Worm (Caenorhabditis elegans) whole organism, young adult: Measurements from ENCODE around the gene C12D5.10.

Source experiments
- B0336.3 ChIP-seq: fragments of 200-800 bp; sonication (Bioruptor generic); IDR thresholded peaks from 2 replicates; pipeline ENCODE4 v1.3.6; 2022; ENCODE audit warnings: missing genetic modification characterization, missing compliant biosample characterization
- F10E7.11 ChIP-seq: sonication (generic microtip); optimal IDR thresholded peaks from 2 replicates; lab custom pipeline; 2017; ENCODE audit warnings: mild to moderate bottlenecking, missing genetic modification characterization, moderate library complexity, missing compliant biosample characterization
- F23B12.7 ChIP-seq: sonication (generic microtip); optimal IDR thresholded peaks from 2 replicates; lab custom pipeline; 2017; ENCODE audit warnings: missing genetic modification characterization, mild to moderate bottlenecking, missing compliant biosample characterization, antibody characterized with exemption, moderate library complexity; ENCODE audit not compliant: insufficient read depth
- F33H1.4 ChIP-seq: fragments of 200-800 bp; sonication (Bioruptor generic); IDR thresholded peaks from 2 replicates; pipeline ENCODE4 v1.3.6; 2022; ENCODE audit warnings: missing genetic modification reagents, missing genetic modification characterization, missing compliant biosample characterization
- F49E8.2 ChIP-seq: sonication (generic microtip); optimal IDR thresholded peaks from 3 replicates; lab custom pipeline; 2017; ENCODE audit warnings: missing genetic modification characterization, mild to moderate bottlenecking, missing compliant biosample characterization, antibody characterized with exemption, moderate library complexity; ENCODE audit not compliant: insufficient read depth
- F52B5.7 ChIP-seq: sonication (generic microtip); optimal IDR thresholded peaks from 2 replicates; lab custom pipeline; 2016; ENCODE audit warnings: mild to moderate bottlenecking, missing genetic modification characterization, missing compliant biosample characterization
- K12H6.12 ChIP-seq: fragments of 200-800 bp; sonication (Bioruptor generic); optimal IDR thresholded peaks from 2 replicates; lab custom pipeline; 2018; ENCODE audit warnings: mild to moderate bottlenecking, missing genetic modification characterization, missing compliant biosample characterization
- Y79H2A.3 ChIP-seq: fragments of 200-800 bp; sonication (Bioruptor generic); conservative IDR thresholded peaks from 2 replicates; pipeline ENCODE4 v1.3.6; 2022; ENCODE audit warnings: missing genetic modification reagents, missing genetic modification characterization, missing compliant biosample characterization
- Y95B8A.8 ChIP-seq: fragments of 200-800 bp; sonication (Bioruptor generic); IDR thresholded peaks from 2 replicates; pipeline ENCODE4 v1.3.6; 2022; ENCODE audit warnings: missing genetic modification reagents, missing genetic modification characterization, missing compliant biosample characterization
- ZK185.1 ChIP-seq: sonication (generic microtip); optimal IDR thresholded peaks from 2 replicates; lab custom pipeline; 2016; ENCODE audit warnings: mild to moderate bottlenecking, missing genetic modification characterization, missing compliant biosample characterization; ENCODE audit not compliant: poor library complexity, severe bottlenecking
- aptf-3 ChIP-seq: fragments of 200-800 bp; sonication (Bioruptor generic); IDR thresholded peaks from 2 replicates; pipeline ENCODE4 v1.3.6; 2022; ENCODE audit warnings: missing genetic modification characterization, missing compliant biosample characterization
- athp-1 ChIP-seq: sonication (generic microtip); optimal IDR thresholded peaks from 2 replicates; lab custom pipeline; 2017; ENCODE audit warnings: mild to moderate bottlenecking, missing genetic modification characterization, missing compliant biosample characterization
- ceh-27 ChIP-seq: fragments of 200-800 bp; sonication (Bioruptor generic); optimal IDR thresholded peaks from 2 replicates; lab custom pipeline; 2018; ENCODE audit warnings: mild to moderate bottlenecking, missing genetic modification characterization, moderate library complexity, missing compliant biosample characterization
- ceh-79 ChIP-seq: sonication (generic microtip); optimal IDR thresholded peaks from 2 replicates; lab custom pipeline; 2017; ENCODE audit warnings: mild to moderate bottlenecking, missing genetic modification characterization, missing compliant biosample characterization
- ceh-91 ChIP-seq: fragments of 200-800 bp; sonication (Bioruptor generic); IDR thresholded peaks from 2 replicates; pipeline ENCODE4 v1.3.6; 2022; ENCODE audit warnings: missing genetic modification reagents, missing genetic modification characterization, missing compliant biosample characterization
- dpff-1 ChIP-seq: sonication (generic microtip); optimal IDR thresholded peaks from 2 replicates; lab custom pipeline; 2017; ENCODE audit warnings: mild to moderate bottlenecking, missing genetic modification characterization, missing compliant biosample characterization
- egl-18 ChIP-seq: fragments of 200-800 bp; sonication (Bioruptor generic); IDR thresholded peaks from 2 replicates; pipeline ENCODE4 v1.3.6; 2022; ENCODE audit warnings: missing genetic modification reagents, missing genetic modification characterization, missing compliant biosample characterization
- ets-4 ChIP-seq: fragments of 200-800 bp; sonication (Bioruptor generic); optimal IDR thresholded peaks from 2 replicates; lab custom pipeline; 2018; ENCODE audit warnings: mild to moderate bottlenecking, missing genetic modification characterization, missing compliant biosample characterization
- gei-17 ChIP-seq: fragments of 200-800 bp; sonication (Bioruptor generic); optimal IDR thresholded peaks from 2 replicates; lab custom pipeline; 2018; ENCODE audit warnings: mild to moderate bottlenecking, missing genetic modification characterization, missing compliant biosample characterization
- hlh-12 ChIP-seq: sonication (generic microtip); optimal IDR thresholded peaks from 2 replicates; lab custom pipeline; 2016; ENCODE audit warnings: missing genetic modification characterization, missing compliant biosample characterization
- hrde-1 ChIP-seq: sonication (generic microtip); optimal IDR thresholded peaks from 2 replicates; lab custom pipeline; 2016; ENCODE audit warnings: missing genetic modification characterization, mild to moderate bottlenecking, missing compliant biosample characterization, moderate library complexity, missing genotype, missing genetic modification reagents, borderline replicate concordance
- lin-26 ChIP-seq: fragments of 200-800 bp; sonication (Bioruptor generic); IDR thresholded peaks from 2 replicates; pipeline ENCODE4 v1.3.6; 2022; ENCODE audit warnings: missing genetic modification reagents, missing genetic modification characterization, missing compliant biosample characterization
- mcd-1 ChIP-seq: fragments of 200-800 bp; sonication (Bioruptor generic); IDR thresholded peaks from 2 replicates; pipeline ENCODE4 v1.3.6; 2022; ENCODE audit warnings: missing genetic modification reagents, missing genetic modification characterization, missing compliant biosample characterization
- mel-28 ChIP-seq: sonication (generic microtip); optimal IDR thresholded peaks from 2 replicates; lab custom pipeline; 2016; ENCODE audit warnings: borderline replicate concordance, mild to moderate bottlenecking, missing genetic modification characterization, missing compliant biosample characterization
- nhr-120 ChIP-seq: fragments of 200-800 bp; sonication (Bioruptor generic); IDR thresholded peaks from 2 replicates; pipeline ENCODE4 v1.3.6; 2022; ENCODE audit warnings: missing genetic modification characterization, missing compliant biosample characterization
- nhr-27 ChIP-seq: fragments of 200-800 bp; sonication (Bioruptor generic); optimal IDR thresholded peaks from 2 replicates; lab custom pipeline; 2018; ENCODE audit warnings: mild to moderate bottlenecking, missing genetic modification characterization, moderate library complexity, missing compliant biosample characterization
- pha-4 ChIP-seq: fragments of 150-350 bp; sonication (generic microtip); optimal IDR thresholded peaks from 2 replicates; lab custom pipeline; 2014; ENCODE audit warnings: missing biosample characterization, missing genetic modification reagents, missing genetic modification characterization
- repo-1 ChIP-seq: sonication (generic microtip); optimal IDR thresholded peaks from 2 replicates; lab custom pipeline; 2017; ENCODE audit warnings: mild to moderate bottlenecking, missing genetic modification characterization, missing compliant biosample characterization
- snpc-1.1 ChIP-seq: sonication (generic microtip); optimal IDR thresholded peaks from 2 replicates; lab custom pipeline; 2017; ENCODE audit warnings: missing genetic modification characterization, mild to moderate bottlenecking, missing compliant biosample characterization, antibody characterized with exemption, moderate library complexity, missing genotype, missing genetic modification reagents; ENCODE audit not compliant: insufficient read depth
- snpc-1.3 ChIP-seq: sonication (generic microtip); optimal IDR thresholded peaks from 2 replicates; lab custom pipeline; 2017; ENCODE audit warnings: missing genetic modification characterization, mild to moderate bottlenecking, missing compliant biosample characterization, antibody characterized with exemption, moderate library complexity, missing genotype, missing genetic modification reagents; ENCODE audit not compliant: insufficient read depth
- sptf-2 ChIP-seq: fragments of 200-800 bp; sonication (Bioruptor generic); optimal IDR thresholded peaks from 2 replicates; lab custom pipeline; 2018; ENCODE audit warnings: mild to moderate bottlenecking, missing genetic modification characterization, missing compliant biosample characterization
- tbp1 ChIP-seq: fragments of 200-800 bp; sonication (Bioruptor generic); optimal IDR thresholded peaks from 2 replicates; lab custom pipeline; 2018; ENCODE audit warnings: mild to moderate bottlenecking, missing genetic modification characterization, missing compliant biosample characterization
- tbx-9 ChIP-seq: sonication (generic microtip); optimal IDR thresholded peaks from 2 replicates; lab custom pipeline; 2016; ENCODE audit warnings: borderline replicate concordance, missing genetic modification characterization, inconsistent platforms, missing compliant biosample characterization
- zim-3 ChIP-seq: sonication (generic microtip); optimal IDR thresholded peaks from 2 replicates; lab custom pipeline; 2017; ENCODE audit warnings: mild to moderate bottlenecking, missing genetic modification characterization, moderate library complexity, missing compliant biosample characterization
- ztf-25 ChIP-seq: fragments of 200-800 bp; sonication (Bioruptor generic); IDR thresholded peaks from 2 replicates; pipeline ENCODE4 v1.3.6; 2022; ENCODE audit warnings: missing genetic modification reagents, missing genetic modification characterization, missing compliant biosample characterization

C12D5.10 gene

DNA sequence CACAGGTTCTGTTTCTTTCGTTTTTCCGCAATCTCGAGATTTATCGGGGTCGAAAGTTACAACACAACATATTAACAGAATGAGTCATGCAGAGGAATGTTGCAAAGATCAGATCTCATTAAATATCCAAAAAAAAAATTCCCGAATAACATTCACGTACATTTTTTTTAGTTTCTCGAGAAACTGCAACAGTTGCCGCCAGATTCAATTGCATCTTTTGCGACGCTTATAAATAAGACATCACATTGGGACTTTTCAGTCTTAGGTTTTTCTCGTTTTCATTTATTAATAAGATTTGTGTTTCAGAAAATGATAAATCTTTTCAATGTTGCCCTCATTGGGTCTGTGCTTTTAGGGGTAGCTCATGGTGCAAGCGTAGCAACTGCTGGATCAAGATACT lies 20.4 kb upstream of the C12D5.10 start, which contains the start of gene ZK105.1:
TSS of gene ZK105.1 (plus strand) at position 301 of the 400 bp plus-strand sequence.
- no peak for TF ChIP-seq egl-18 (GFP tag; lab: Robert Waterston, UW)
- no peak for TF ChIP-seq lin-26 (GFP tag; lab: Robert Waterston, UW)
- TF ChIP-seq F52B5.7: no peak

- TF ChIP-seq tbp1 (GFP tag; lab: Kevin White, UChicago): no peak
- TF ChIP-seq F23B12.7 (tag; lab: Kevin White, UChicago): no peak
- no peak for TF ChIP-seq ets-4
- no peak for TF ChIP-seq F10E7.11 (tag; lab: Kevin White, UChicago)
- no peak for TF ChIP-seq ceh-27
- TF ChIP-seq B0336.3 (GFP tag; lab: Robert Waterston, UW): no peak
- no peak for TF ChIP-seq snpc-1.3 (tag; lab: Kevin White, UChicago)
- TF ChIP-seq ceh-79 (tag; lab: Kevin White, UChicago): no peak
- TF ChIP-seq gei-17 (GFP tag; lab: Kevin White, UChicago): no peak
- TF ChIP-seq hrde-1: no peak
- no peak for TF ChIP-seq ztf-25 (GFP tag; lab: Robert Waterston, UW)
- TF ChIP-seq nhr-27 (tag; lab: Kevin White, UChicago): no peak
- TF ChIP-seq mcd-1 (GFP tag; lab: Robert Waterston, UW): no peak
- TF ChIP-seq hlh-12: no peak
Observed at ce11 chrV:7713072-7713471, 19.8 kb upstream of the C12D5.10 start, which contains the start of gene ZK105.13. Gene ZK105.13, minus strand, starts transcription at chrV:7713172.

DNA sequence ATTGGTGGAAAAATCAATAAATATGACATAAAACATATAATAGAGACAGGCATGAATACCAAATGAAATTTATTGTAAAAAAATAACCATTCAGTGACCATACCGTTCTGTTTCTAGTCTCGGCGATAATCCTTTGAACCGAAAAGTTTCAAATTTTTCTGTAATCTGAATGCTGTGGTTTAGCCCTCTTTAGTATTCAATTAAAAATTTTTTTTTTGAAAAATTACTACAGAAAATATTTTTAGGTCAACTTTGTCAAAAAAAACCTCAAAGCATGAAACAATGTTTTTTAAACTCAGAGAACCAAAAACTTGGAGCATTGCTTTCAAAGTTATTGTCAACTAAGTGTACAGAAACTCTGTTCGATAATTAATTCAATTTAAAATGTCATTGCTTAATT lies 15.2 kb upstream of the C12D5.10 start, which contains the start of gene ZK105.11:
TSS of gene ZK105.11 (minus strand) at position 101 of the 400 bp plus-strand sequence.
- no peak for TF ChIP-seq ZK185.1
- TF ChIP-seq F49E8.2 (tag; lab: Kevin White, UChicago): no peak
- TF ChIP-seq F33H1.4 (GFP tag; lab: Robert Waterston, UW): no peak
- TF ChIP-seq athp-1: no peak
- TF ChIP-seq snpc-1.1 (tag; lab: Kevin White, UChicago): no peak
- no peak for TF ChIP-seq sptf-2
- no peak for TF ChIP-seq dpff-1
- TF ChIP-seq aptf-3 (GFP tag; lab: Robert Waterston, UW): no peak
- no peak for TF ChIP-seq Y79H2A.3 (GFP tag; lab: Robert Waterston, UW)
- TF ChIP-seq F23B12.7 (tag; lab: Kevin White, UChicago): no peak
- no peak for TF ChIP-seq nhr-120 (GFP tag; lab: Robert Waterston, UW)
- TF ChIP-seq Y95B8A.8 (GFP tag; lab: Robert Waterston, UW): no peak
- no peak for TF ChIP-seq K12H6.12
- no peak for TF ChIP-seq ceh-91 (GFP tag; lab: Robert Waterston, UW)
- no peak for TF ChIP-seq tbx-9
- TF ChIP-seq zim-3: no peak
- TF ChIP-seq mel-28 (tag; lab: Kevin White, UChicago): no peak
- TF ChIP-seq pha-4 (tag; lab: Kevin White, UChicago): no peak

ce11 chrV:7705316-7705715 lies 12.0 kb upstream of the C12D5.10 start, which contains the start of gene srw-3:
Gene srw-3, plus strand, starts transcription at chrV:7705616.
- TF ChIP-seq Y79H2A.3 (GFP tag; lab: Robert Waterston, UW) (no peak), repo-1 (tag; lab: Kevin White, UChicago) (no peak)
